Fruit fly (Drosophila melanogaster) whole organism, embryonic: ENCODE results near the gene Mettl2.

Experiments used
- Atf3 ChIP-seq: fragments of 200-800 bp; sonication (Bioruptor generic); optimal IDR thresholded peaks from 3 replicates; lab custom pipeline; 2016; ENCODE audit warnings: missing biosample characterization, missing genetic modification characterization
- B-H2 ChIP-seq: fragments of 200-800 bp; sonication (Bioruptor generic); optimal IDR thresholded peaks from 2 replicates; lab custom pipeline; 2018; ENCODE audit warnings: missing biosample characterization, mild to moderate bottlenecking, missing genetic modification characterization
- CG10209 ChIP-seq: fragments of 200-800 bp; sonication (Bioruptor generic); optimal IDR thresholded peaks from 3 replicates; lab custom pipeline; 2017; ENCODE audit warnings: missing biosample characterization, mild to moderate bottlenecking, missing genetic modification characterization, missing genetic modification reagents
- CG10565 ChIP-seq: fragments of 200-800 bp; sonication (Bioruptor generic); optimal IDR thresholded peaks from 3 replicates; lab custom pipeline; 2016; ENCODE audit warnings: missing biosample characterization, mild to moderate bottlenecking, missing genetic modification characterization
- CG1233 ChIP-seq: fragments of 200-800 bp; sonication (Bioruptor generic); optimal IDR thresholded peaks from 4 replicates; lab custom pipeline; 2018; ENCODE audit warnings: missing biosample characterization, mild to moderate bottlenecking, missing genetic modification characterization
- CG12744 ChIP-seq: fragments of 200-800 bp; sonication (Bioruptor generic); optimal IDR thresholded peaks from 2 replicates; lab custom pipeline; 2016; ENCODE audit warnings: missing biosample characterization, missing genetic modification characterization
- CG1603 ChIP-seq: fragments of 200-800 bp; sonication (Bioruptor generic); optimal IDR thresholded peaks from 2 replicates; lab custom pipeline; 2019; ENCODE audit warnings: missing biosample characterization, mild to moderate bottlenecking, missing genetic modification characterization, moderate library complexity
- CG16813 ChIP-seq: fragments of 200-800 bp; sonication (Bioruptor generic); IDR thresholded peaks from 3 replicates; pipeline ENCODE4 v1.3.6; 2022; ENCODE audit warnings: missing biosample characterization, missing genetic modification characterization; ENCODE audit not compliant: partially characterized antibody
- CG17912 ChIP-seq: fragments of 200-800 bp; sonication (Bioruptor generic); optimal IDR thresholded peaks from 2 replicates; lab custom pipeline; 2018; ENCODE audit warnings: missing biosample characterization, mild to moderate bottlenecking, missing genetic modification characterization
- CG18011 ChIP-seq: fragments of 200-800 bp; sonication (Bioruptor generic); optimal IDR thresholded peaks from 2 replicates; lab custom pipeline; 2017; ENCODE audit warnings: missing biosample characterization, missing genetic modification characterization, mild to moderate bottlenecking, moderate library complexity, missing genotype
- CG31388 ChIP-seq: fragments of 200-800 bp; sonication (Bioruptor generic); optimal IDR thresholded peaks from 2 replicates; lab custom pipeline; 2016; ENCODE audit warnings: missing biosample characterization, missing genetic modification characterization
- CG3847 ChIP-seq: fragments of 200-800 bp; sonication (Bioruptor generic); IDR thresholded peaks from 2 replicates; pipeline ENCODE4 v1.3.6; 2022; ENCODE audit warnings: missing biosample characterization, missing genetic modification characterization
- CG4424 ChIP-seq: fragments of 200-800 bp; sonication (Bioruptor generic); optimal IDR thresholded peaks from 3 replicates; lab custom pipeline; 2016; ENCODE audit warnings: missing biosample characterization, missing genetic modification characterization
- CG8281 ChIP-seq: fragments of 200-800 bp; sonication (Bioruptor generic); optimal IDR thresholded peaks from 2 replicates; lab custom pipeline; 2018; ENCODE audit warnings: missing biosample characterization, mild to moderate bottlenecking, missing genetic modification characterization, moderate library complexity
- CG8290 ChIP-seq, 3 experiments: fragments of 200-800 bp; sonication (Bioruptor generic); optimal IDR thresholded peaks; 2 replicates each; lab custom pipeline; 2016 to 2019; ENCODE audit warnings: missing biosample characterization in 3 of 3, missing genetic modification characterization in 3 of 3, mild to moderate bottlenecking in 2 of 3, moderate library complexity in 1 of 3
- Dll ChIP-seq: fragments of 200-800 bp; sonication (Bioruptor generic); IDR thresholded peaks from 4 replicates; pipeline ENCODE4 v1.3.6; 2022; ENCODE audit warnings: missing biosample characterization, missing genetic modification characterization; ENCODE audit not compliant: partially characterized antibody
- Ets97D ChIP-seq: fragments of 200-800 bp; sonication (Bioruptor generic); optimal IDR thresholded peaks from 3 replicates; lab custom pipeline; 2016; ENCODE audit warnings: missing biosample characterization, missing genetic modification characterization
- Fer1 ChIP-seq: fragments of 200-800 bp; sonication (Bioruptor generic); optimal IDR thresholded peaks from 2 replicates; lab custom pipeline; 2017; ENCODE audit warnings: missing biosample characterization, mild to moderate bottlenecking, missing genetic modification characterization
- Fer2 ChIP-seq: fragments of 200-800 bp; sonication (Bioruptor generic); optimal IDR thresholded peaks from 2 replicates; lab custom pipeline; 2018; ENCODE audit warnings: missing biosample characterization, mild to moderate bottlenecking, missing genetic modification characterization, moderate library complexity
- H15 ChIP-seq: fragments of 200-800 bp; sonication (Bioruptor generic); IDR thresholded peaks from 3 replicates; pipeline ENCODE4 v1.3.6; 2022; ENCODE audit warnings: missing biosample characterization, missing genetic modification characterization
- HLH54F ChIP-seq: fragments of 200-800 bp; sonication (Bioruptor generic); optimal IDR thresholded peaks from 3 replicates; lab custom pipeline; 2016; ENCODE audit warnings: missing biosample characterization, missing genetic modification characterization
- Lhr ChIP-seq: fragments of 200-800 bp; sonication (Bioruptor generic); optimal IDR thresholded peaks from 3 replicates; lab custom pipeline; 2017; ENCODE audit warnings: mild to moderate bottlenecking, missing biosample characterization, missing genetic modification reagents, missing genetic modification characterization
- MBD-R2 ChIP-seq: fragments of 200-800 bp; sonication (Bioruptor generic); IDR thresholded peaks from 2 replicates; pipeline ENCODE4 v1.3.6; 2022; ENCODE audit warnings: missing biosample characterization, missing genetic modification characterization
- MESR4 ChIP-seq: fragments of 200-800 bp; sonication (Bioruptor generic); optimal IDR thresholded peaks from 2 replicates; lab custom pipeline; 2018; ENCODE audit warnings: missing biosample characterization, mild to moderate bottlenecking, missing genetic modification characterization, moderate library complexity
- Mad ChIP-seq: fragments of 200-800 bp; sonication (Bioruptor generic); optimal IDR thresholded peaks from 2 replicates; lab custom pipeline; 2016; ENCODE audit warnings: missing biosample characterization, missing genetic modification characterization
- Meics ChIP-seq: fragments of 200-800 bp; sonication (Bioruptor generic); optimal IDR thresholded peaks from 2 replicates; lab custom pipeline; 2017; ENCODE audit warnings: missing biosample characterization, mild to moderate bottlenecking, missing genetic modification characterization
- NfI ChIP-seq: fragments of 200-800 bp; sonication (Bioruptor generic); optimal IDR thresholded peaks from 3 replicates; lab custom pipeline; 2018; ENCODE audit warnings: missing biosample characterization, mild to moderate bottlenecking, missing genetic modification characterization, moderate library complexity
- Scr ChIP-seq: fragments of 200-800 bp; sonication (Bioruptor generic); IDR thresholded peaks from 2 replicates; pipeline ENCODE4 v1.3.6; 2022; ENCODE audit warnings: missing biosample characterization, missing genetic modification characterization; ENCODE audit not compliant: partially characterized antibody
- Spps ChIP-seq: fragments of 200-800 bp; sonication (Bioruptor generic); optimal IDR thresholded peaks from 2 replicates; lab custom pipeline; 2018; ENCODE audit warnings: missing biosample characterization, mild to moderate bottlenecking, missing genetic modification characterization
- Taf1 ChIP-seq: fragments of 200-800 bp; sonication (Bioruptor generic); IDR thresholded peaks from 2 replicates; pipeline ENCODE4 v1.3.6; 2022; ENCODE audit warnings: missing biosample characterization, missing genetic modification characterization
- YL-1 ChIP-seq: fragments of 200-800 bp; sonication (Bioruptor generic); optimal IDR thresholded peaks from 3 replicates; lab custom pipeline; 2017; ENCODE audit warnings: missing biosample characterization, mild to moderate bottlenecking, missing genetic modification characterization
- az2 ChIP-seq: fragments of 200-800 bp; sonication (Bioruptor generic); optimal IDR thresholded peaks from 3 replicates; lab custom pipeline; 2016; ENCODE audit warnings: missing biosample characterization, missing genetic modification characterization
- chinmo ChIP-seq: fragments of 200-800 bp; sonication (Bioruptor generic); IDR thresholded peaks from 4 replicates; pipeline ENCODE4 v1.3.6; 2022; ENCODE audit warnings: missing biosample characterization, missing genetic modification characterization; ENCODE audit not compliant: partially characterized antibody
- ci ChIP-seq: fragments of 200-800 bp; sonication (Bioruptor generic); IDR thresholded peaks from 3 replicates; pipeline ENCODE4 v1.3.6; 2022; ENCODE audit warnings: missing biosample characterization, missing genetic modification characterization
- hkb ChIP-seq, 2 experiments: fragments of 200-800 bp in 1 of 2; fragments of >200 bp in 1 of 2; sonication (Bioruptor generic) in 1 of 2; IDR thresholded peaks in 1 of 2; optimal IDR thresholded peaks in 1 of 2; 2 replicates each; pipeline versions ENCODE4 v1.3.6 to Lab custom; 2017 to 2022; ENCODE audit warnings: missing biosample characterization in 1 of 2, missing genetic modification characterization in 1 of 2
- ind ChIP-seq: fragments of 200-800 bp; sonication (Bioruptor generic); optimal IDR thresholded peaks from 3 replicates; lab custom pipeline; 2016; ENCODE audit warnings: missing biosample characterization, missing genetic modification characterization
- maf-S ChIP-seq: fragments of 200-800 bp; sonication (Bioruptor generic); optimal IDR thresholded peaks from 2 replicates; lab custom pipeline; 2016; ENCODE audit warnings: missing biosample characterization, missing genetic modification characterization
- nerfin-1 ChIP-seq: fragments of 200-800 bp; sonication (Bioruptor generic); optimal IDR thresholded peaks from 3 replicates; lab custom pipeline; 2019; ENCODE audit warnings: missing biosample characterization, mild to moderate bottlenecking, missing genetic modification characterization, moderate library complexity
- nom ChIP-seq: fragments of 200-800 bp; sonication (Bioruptor generic); optimal IDR thresholded peaks from 2 replicates; lab custom pipeline; 2017; ENCODE audit warnings: missing biosample characterization, missing genetic modification characterization, mild to moderate bottlenecking, moderate library complexity, missing genetic modification reagents
- odd ChIP-seq: fragments of 200-800 bp; sonication (Bioruptor generic); optimal IDR thresholded peaks from 2 replicates; lab custom pipeline; 2017; ENCODE audit warnings: missing biosample characterization, mild to moderate bottlenecking, missing genetic modification characterization
- ro ChIP-seq: fragments of 200-800 bp; sonication (Bioruptor generic); IDR thresholded peaks from 2 replicates; pipeline ENCODE4 v1.3.6; 2022; ENCODE audit warnings: missing biosample characterization, missing genetic modification characterization
- salm ChIP-seq: fragments of 200-800 bp; sonication (Bioruptor generic); optimal IDR thresholded peaks from 2 replicates; lab custom pipeline; 2018; ENCODE audit warnings: missing biosample characterization, mild to moderate bottlenecking, missing genetic modification characterization
- sens-2 ChIP-seq: fragments of 200-800 bp; sonication (Bioruptor generic); IDR thresholded peaks from 2 replicates; pipeline ENCODE4 v1.3.6; 2022; ENCODE audit warnings: missing biosample characterization, missing genetic modification characterization
- sisA ChIP-seq: fragments of 200-800 bp; sonication (Bioruptor generic); IDR thresholded peaks from 2 replicates; pipeline ENCODE4 v1.3.6; 2022; ENCODE audit warnings: missing biosample characterization, missing genetic modification characterization
- slbo ChIP-seq: fragments of 200-800 bp; sonication (Bioruptor generic); IDR thresholded peaks from 2 replicates; pipeline ENCODE4 v1.3.6; 2022; ENCODE audit warnings: missing biosample characterization, missing genetic modification characterization
- trh ChIP-seq: fragments of 200-800 bp; sonication (Bioruptor generic); optimal IDR thresholded peaks from 2 replicates; lab custom pipeline; 2016; ENCODE audit warnings: missing biosample characterization, missing genetic modification characterization
- z ChIP-seq: fragments of 200-800 bp; sonication (Bioruptor generic); IDR thresholded peaks from 3 replicates; pipeline ENCODE4 v1.3.6; 2022; ENCODE audit warnings: missing biosample characterization, missing genetic modification characterization
- zf30C ChIP-seq: fragments of 200-800 bp; sonication (Bioruptor generic); optimal IDR thresholded peaks from 3 replicates; lab custom pipeline; 2018; ENCODE audit warnings: missing biosample characterization, mild to moderate bottlenecking, missing genetic modification characterization

Gene Mettl2

dm6 chr3L:1618116-1618727 is 20.8 kb downstream of the Mettl2 start, which contains the start of the genes CG13926, ABCB7 and CG33230 (continued):
- TF ChIP-seq az2 (GFP tag; lab: Kevin White, UChicago) (peak; percentile 8), CG4424 (GFP tag; lab: Kevin White, UChicago) (peak; percentile 44), Dll (GFP tag; lab: Robert Waterston, UW) (peak; percentile 41; the same call in 1 of the 4 replicates), Scr (GFP tag; lab: Robert Waterston, UW) (peak; percentile 54), Lhr (GFP tag; lab: Kevin White, UChicago) (peak; percentile 8), CG17912 (GFP tag; lab: Kevin White, UChicago) (no peak), maf-S (GFP tag; lab: Kevin White, UChicago) (peak; percentile 29), YL-1 (peak; percentile 89), CG1233 (GFP tag; lab: Kevin White, UChicago) (no peak), ci (no peak; the same call in 2 of the 3 replicates), trh (no peak), Ets97D (GFP tag; lab: Kevin White, UChicago) (peak; percentile 1), CG10565 (GFP tag; lab: Kevin White, UChicago) (no peak), H15 (GFP tag; lab: Robert Waterston, UW) (no peak), CG8281 (no peak), ro (GFP tag; lab: Robert Waterston, UW) (no peak), CG3847 (GFP tag; lab: Robert Waterston, UW) (peak; percentile 38; the same call in 1 of the 2 replicates), Atf3 (GFP tag; lab: Kevin White, UChicago) (no peak), MBD-R2 (peak; percentile 84), zf30C (GFP tag; lab: Kevin White, UChicago) (no peak), Spps (tag; lab: Kevin White, UChicago) (no peak), nerfin-1 (tag; lab: Kevin White, UChicago) (peak; percentile 33), Mad (GFP tag; lab: Kevin White, UChicago) (peak; percentile 9), HLH54F (GFP tag; lab: Kevin White, UChicago) (peak; percentile 21), CG31388 (no peak), MESR4 (peak; percentile 54), sens-2 (no peak), CG18011 (GFP tag; lab: Kevin White, UChicago) (no peak), CG16813 (GFP tag; lab: Robert Waterston, UW) (peak; percentile 43; the same call in 1 of the 3 replicates), hkb (optimal IDR thresholded peaks at IDR 0.05; lab: Kevin White, UChicago) (peak; percentile 75), hkb (GFP tag; IDR thresholded peaks at IDR 0.05; lab: Robert Waterston, UW) (no peak), CG8290 (GFP tag; optimal IDR thresholded peaks at IDR 0.05; lab: Kevin White, UChicago) (no peak), CG8290 (tag; optimal IDR thresholded peaks at IDR 0.05; lab: Kevin White, UChicago) (no peak), CG1603 (no peak), ind (GFP tag; lab: Kevin White, UChicago) (peak; percentile 27), Taf1 (GFP tag; lab: Robert Waterston, UW) (no peak), CG10209 (no peak), NfI (GFP tag; lab: Kevin White, UChicago) (peak; percentile 16), odd (no peak), chinmo (GFP tag; lab: Robert Waterston, UW) (0 out of 4 replicates have a peak, but pooled peaks have one; percentile 18), Fer2 (tag; lab: Kevin White, UChicago) (no peak), B-H2 (GFP tag; lab: Kevin White, UChicago) (peak; percentile 59), sisA (GFP tag; lab: Robert Waterston, UW) (0 out of 2 replicates have a peak, but pooled peaks have one; percentile 19), Meics (GFP tag; lab: Kevin White, UChicago) (peak; percentile 45), z (GFP tag; lab: Robert Waterston, UW) (no peak), salm (tag; lab: Kevin White, UChicago) (no peak), slbo (GFP tag; lab: Robert Waterston, UW) (peak; percentile 39; the same call in 1 of the 2 replicates), nom (GFP tag; lab: Kevin White, UChicago) (no peak), Fer1 (GFP tag; lab: Kevin White, UChicago) (peak; percentile 27), CG12744 (no peak)
